Worm (Caenorhabditis elegans) whole organism, late embryonic: ENCODE results near the gene sek-6.

Experiments
- C08G9.2 ChIP-seq: sonication (generic microtip); optimal IDR thresholded peaks from 2 replicates; lab custom pipeline; 2016; ENCODE audit warnings: mild to moderate bottlenecking, missing genetic modification characterization, moderate library complexity, missing compliant biosample characterization
- F13H6.1 ChIP-seq: sonication (generic microtip); optimal IDR thresholded peaks from 2 replicates; lab custom pipeline; 2016; ENCODE audit warnings: missing genetic modification characterization, missing compliant biosample characterization
- K02D7.2 ChIP-seq: sonication (generic microtip); optimal IDR thresholded peaks from 2 replicates; lab custom pipeline; 2017; ENCODE audit warnings: mild to moderate bottlenecking, missing genetic modification characterization, missing compliant biosample characterization
- K09A11.1 ChIP-seq: sonication (generic microtip); optimal IDR thresholded peaks from 2 replicates; lab custom pipeline; 2017; ENCODE audit warnings: antibody characterized with exemption, mild to moderate bottlenecking, missing genetic modification characterization, missing compliant biosample characterization; ENCODE audit not compliant: insufficient read depth
- Y22D7AL.16 ChIP-seq: sonication (generic microtip); optimal IDR thresholded peaks from 2 replicates; lab custom pipeline; 2016; ENCODE audit warnings: missing genetic modification characterization, missing compliant biosample characterization
- ama-1 ChIP-seq: fragments of 150-350 bp; optimal IDR thresholded peaks from 2 replicates; lab custom pipeline; 2014
- ceh-14 ChIP-seq: sonication (generic microtip); optimal IDR thresholded peaks from 2 replicates; lab custom pipeline; 2016; ENCODE audit warnings: missing genotype, missing genetic modification characterization, missing compliant biosample characterization
- ceh-18 ChIP-seq: sonication (generic microtip); optimal IDR thresholded peaks from 2 replicates; lab custom pipeline; 2016; ENCODE audit warnings: missing genetic modification characterization, missing compliant biosample characterization
- ceh-19 ChIP-seq: fragments of 200-800 bp; sonication (Bioruptor generic); optimal IDR thresholded peaks from 2 replicates; lab custom pipeline; 2018; ENCODE audit warnings: mild to moderate bottlenecking, missing genetic modification characterization, missing compliant biosample characterization
- ceh-22 ChIP-seq: sonication (generic microtip); optimal IDR thresholded peaks from 2 replicates; lab custom pipeline; 2017; ENCODE audit warnings: missing biosample characterization, missing genetic modification characterization
- ceh-31 ChIP-seq: sonication (generic microtip); optimal IDR thresholded peaks from 2 replicates; lab custom pipeline; 2016; ENCODE audit warnings: missing genetic modification characterization, missing compliant biosample characterization
- ceh-34 ChIP-seq: sonication (generic microtip); optimal IDR thresholded peaks from 2 replicates; lab custom pipeline; 2016; ENCODE audit warnings: mild to moderate bottlenecking, missing genetic modification characterization, missing compliant biosample characterization
- ceh-45 ChIP-seq: fragments of 200-800 bp; sonication (Bioruptor generic); IDR thresholded peaks from 2 replicates; pipeline ENCODE4 v1.3.6; 2022; ENCODE audit warnings: missing genetic modification reagents, missing genetic modification characterization, missing compliant biosample characterization
- ceh-48 ChIP-seq: sonication (generic microtip); optimal IDR thresholded peaks from 2 replicates; lab custom pipeline; 2016; ENCODE audit warnings: missing genetic modification characterization, inconsistent platforms, missing compliant biosample characterization
- ceh-6 ChIP-seq: fragments of 200-800 bp; sonication (Bioruptor generic); optimal IDR thresholded peaks from 2 replicates; lab custom pipeline; 2018; ENCODE audit warnings: mild to moderate bottlenecking, missing genetic modification characterization, missing compliant biosample characterization
- ceh-9 ChIP-seq: sonication (generic microtip); optimal IDR thresholded peaks from 2 replicates; lab custom pipeline; 2016; ENCODE audit warnings: mild to moderate bottlenecking, missing genetic modification characterization, inconsistent platforms, missing compliant biosample characterization
- dmd-4 ChIP-seq: sonication (generic microtip); optimal IDR thresholded peaks from 2 replicates; lab custom pipeline; 2016; ENCODE audit warnings: borderline replicate concordance, missing genetic modification characterization, missing compliant biosample characterization
- dve-1 ChIP-seq: sonication (generic microtip); optimal IDR thresholded peaks from 2 replicates; lab custom pipeline; 2017; ENCODE audit warnings: antibody characterized with exemption, mild to moderate bottlenecking, missing genetic modification characterization, missing compliant biosample characterization
- elt-2 ChIP-seq: sonication (generic microtip); optimal IDR thresholded peaks from 2 replicates; lab custom pipeline; 2016; ENCODE audit warnings: missing genetic modification reagents, missing genetic modification characterization, missing compliant biosample characterization
- ets-4 ChIP-seq: sonication (generic microtip); optimal IDR thresholded peaks from 2 replicates; lab custom pipeline; 2016; ENCODE audit warnings: missing genetic modification characterization, missing compliant biosample characterization
- fax-1 ChIP-seq: sonication (generic microtip); optimal IDR thresholded peaks from 2 replicates; lab custom pipeline; 2016; ENCODE audit warnings: missing genotype, missing genetic modification characterization, missing compliant biosample characterization
- fkh-10 ChIP-seq: fragments of 150-350 bp; optimal IDR thresholded peaks from 2 replicates; lab custom pipeline; 2014; ENCODE audit warnings: missing biosample characterization, missing genetic modification reagents, missing genetic modification characterization
- fkh-6 ChIP-seq: sonication (generic microtip); optimal IDR thresholded peaks from 2 replicates; lab custom pipeline; 2016; ENCODE audit warnings: missing genetic modification characterization, missing compliant biosample characterization
- hlh-13 ChIP-seq: fragments of 200-800 bp; sonication (Bioruptor generic); optimal IDR thresholded peaks from 2 replicates; lab custom pipeline; 2018; ENCODE audit warnings: mild to moderate bottlenecking, missing genetic modification characterization, missing compliant biosample characterization
- hlh-15 ChIP-seq: sonication (generic microtip); optimal IDR thresholded peaks from 2 replicates; lab custom pipeline; 2016; ENCODE audit warnings: missing genetic modification characterization, missing compliant biosample characterization
- hlh-30 ChIP-seq: sonication (generic microtip); optimal IDR thresholded peaks from 2 replicates; lab custom pipeline; 2017; ENCODE audit warnings: antibody characterized with exemption, missing genetic modification characterization, missing compliant biosample characterization; ENCODE audit not compliant: insufficient read depth
- hlh-6 ChIP-seq: sonication (generic microtip); optimal IDR thresholded peaks from 2 replicates; lab custom pipeline; 2016; ENCODE audit warnings: missing genotype, missing genetic modification characterization, missing compliant biosample characterization
- hlh-8 ChIP-seq: sonication (generic microtip); optimal IDR thresholded peaks from 2 replicates; lab custom pipeline; 2016; ENCODE audit warnings: missing genotype, missing genetic modification characterization, missing compliant biosample characterization
- madf-2 ChIP-seq: sonication (generic microtip); optimal IDR thresholded peaks from 2 replicates; lab custom pipeline; 2017; ENCODE audit warnings: missing genetic modification characterization, missing compliant biosample characterization
- mec-3 ChIP-seq: sonication (generic microtip); optimal IDR thresholded peaks from 2 replicates; lab custom pipeline; 2016; ENCODE audit warnings: borderline replicate concordance, missing genetic modification characterization, missing compliant biosample characterization
- nhr-11 ChIP-seq: fragments of 150-350 bp; optimal IDR thresholded peaks from 2 replicates; lab custom pipeline; 2014; ENCODE audit warnings: missing biosample characterization, missing genetic modification characterization
- nhr-232 ChIP-seq: sonication (generic microtip); optimal IDR thresholded peaks from 2 replicates; lab custom pipeline; 2016; ENCODE audit warnings: missing genetic modification characterization, missing compliant biosample characterization
- npax-4 ChIP-seq: sonication (generic microtip); optimal IDR thresholded peaks from 2 replicates; lab custom pipeline; 2016; ENCODE audit warnings: missing genetic modification characterization, missing compliant biosample characterization
- odd-2 ChIP-seq: sonication (generic microtip); optimal IDR thresholded peaks from 2 replicates; lab custom pipeline; 2017; ENCODE audit warnings: antibody characterized with exemption, mild to moderate bottlenecking, missing genetic modification characterization, missing compliant biosample characterization
- pat-9 ChIP-seq: fragments of 200-800 bp; sonication (Bioruptor generic); optimal IDR thresholded peaks from 2 replicates; lab custom pipeline; 2018; ENCODE audit warnings: mild to moderate bottlenecking, missing genetic modification characterization, moderate library complexity, missing compliant biosample characterization
- pax-1 ChIP-seq: fragments of 150-350 bp; optimal IDR thresholded peaks from 2 replicates; lab custom pipeline; 2014; ENCODE audit warnings: missing biosample characterization, missing genetic modification characterization
- pha-2 ChIP-seq: sonication (generic microtip); optimal IDR thresholded peaks from 2 replicates; lab custom pipeline; 2017; ENCODE audit warnings: mild to moderate bottlenecking, missing genetic modification characterization, missing compliant biosample characterization
- pha-4 ChIP-seq: fragments of 150-350 bp; optimal IDR thresholded peaks from 2 replicates; lab custom pipeline; 2018; ENCODE audit warnings: missing biosample characterization, missing genetic modification reagents, missing genetic modification characterization
- pqm-1 ChIP-seq: sonication (generic microtip); optimal IDR thresholded peaks from 2 replicates; lab custom pipeline; 2016; ENCODE audit warnings: missing genetic modification characterization, missing compliant biosample characterization
- pros-1 ChIP-seq: fragments of 150-350 bp; optimal IDR thresholded peaks from 2 replicates; lab custom pipeline; 2014; ENCODE audit warnings: missing biosample characterization, missing genetic modification reagents, missing genetic modification characterization
- ref-2 ChIP-seq: sonication (generic microtip); optimal IDR thresholded peaks from 2 replicates; lab custom pipeline; 2016; ENCODE audit warnings: missing genetic modification characterization, missing compliant biosample characterization
- sdc-2 ChIP-seq: sonication (generic microtip); optimal IDR thresholded peaks from 2 replicates; lab custom pipeline; 2016; ENCODE audit warnings: missing genotype, missing genetic modification characterization, missing compliant biosample characterization
- sox-2 ChIP-seq: fragments of 200-800 bp; sonication (Bioruptor generic); IDR thresholded peaks from 2 replicates; pipeline ENCODE4 v1.3.6; 2022; ENCODE audit warnings: missing genetic modification reagents, missing genetic modification characterization, missing compliant biosample characterization
- sox-4 ChIP-seq: sonication (generic microtip); optimal IDR thresholded peaks from 2 replicates; lab custom pipeline; 2017; ENCODE audit warnings: mild to moderate bottlenecking, missing genetic modification characterization, inconsistent platforms, missing compliant biosample characterization
- tbx-7 ChIP-seq: sonication (generic microtip); optimal IDR thresholded peaks from 2 replicates; lab custom pipeline; 2016; ENCODE audit warnings: missing genotype, missing genetic modification characterization, missing compliant biosample characterization
- ttx-3 ChIP-seq: sonication (generic microtip); optimal IDR thresholded peaks from 2 replicates; lab custom pipeline; 2016; ENCODE audit warnings: missing genetic modification reagents, missing genetic modification characterization, missing compliant biosample characterization
- unc-42 ChIP-seq: sonication (generic microtip); optimal IDR thresholded peaks from 2 replicates; lab custom pipeline; 2016; ENCODE audit warnings: missing genotype, missing genetic modification characterization, missing compliant biosample characterization
- unc-55 ChIP-seq: sonication (generic microtip); optimal IDR thresholded peaks from 2 replicates; lab custom pipeline; 2017; ENCODE audit warnings: missing biosample characterization, missing genetic modification reagents, missing genetic modification characterization

sek-6 gene

ce11 chrX:9999192-9999591 lies 31.8 kb upstream of the sek-6 start, which contains the start of gene grk-1:
Gene grk-1 (minus strand): TSS chrX:9999208.
- TF ChIP-seq pax-1 (tag; lab: Kevin White, UChicago) = no peak
- peak; percentile 3 for TF ChIP-seq dmd-4 (tag; lab: Kevin White, UChicago)
- TF ChIP-seq ceh-31 (tag; lab: Kevin White, UChicago) = peak; percentile 50
- TF ChIP-seq pha-4 (tag; lab: Kevin White, UChicago) = no peak
- no peak for TF ChIP-seq F13H6.1 (tag; lab: Kevin White, UChicago)
- no peak for TF ChIP-seq sox-4 (tag; lab: Kevin White, UChicago)
- TF ChIP-seq ceh-48 (tag; lab: Kevin White, UChicago) = no peak
- TF ChIP-seq pros-1 = no peak
- TF ChIP-seq K02D7.2 (tag; lab: Kevin White, UChicago) = no peak
- TF ChIP-seq pqm-1 (tag; lab: Kevin White, UChicago) = no peak
- peak; percentile 13 for TF ChIP-seq ceh-18 (tag; lab: Kevin White, UChicago)
- no peak for TF ChIP-seq ceh-19
- TF ChIP-seq npax-4 (tag; lab: Kevin White, UChicago) = no peak
- TF ChIP-seq C08G9.2 (tag; lab: Kevin White, UChicago) = no peak
- no peak for TF ChIP-seq sox-2 (GFP tag; lab: Robert Waterston, UW)
- peak; percentile 5 for TF ChIP-seq ref-2 (tag; lab: Kevin White, UChicago)
- no peak for TF ChIP-seq hlh-15 (tag; lab: Kevin White, UChicago)
- peak; percentile 28 for TF ChIP-seq ceh-14
- TF ChIP-seq ama-1 (lab: Kevin White, UChicago) = no peak
- no peak for TF ChIP-seq nhr-232
- no peak for TF ChIP-seq hlh-13 (GFP tag; lab: Kevin White, UChicago)
- peak; percentile 12 for TF ChIP-seq unc-42
- no peak for TF ChIP-seq fkh-6
- no peak for TF ChIP-seq nhr-11
- TF ChIP-seq ttx-3 (tag; lab: Kevin White, UChicago) = no peak
- no peak for TF ChIP-seq hlh-30 (tag; lab: Kevin White, UChicago)
- no peak for TF ChIP-seq hlh-6
- peak; percentile 16 for TF ChIP-seq sdc-2 (tag; lab: Kevin White, UChicago)
- TF ChIP-seq K09A11.1 (tag; lab: Kevin White, UChicago) = no peak
- no peak for TF ChIP-seq odd-2
- TF ChIP-seq, all 69 proteins: peak for 7

- no peak for TF ChIP-seq ama-1 (lab: Kevin White, UChicago)
- peak; percentile 1 for TF ChIP-seq pax-1 (tag; lab: Kevin White, UChicago)
- no peak for TF ChIP-seq ets-4 (tag; lab: Kevin White, UChicago)
- no peak for TF ChIP-seq mec-3 (tag; lab: Kevin White, UChicago)
- TF ChIP-seq ceh-9 = no peak
- TF ChIP-seq sox-2 (GFP tag; lab: Robert Waterston, UW) = no peak
- TF ChIP-seq elt-2 (tag; lab: Kevin White, UChicago) = peak; percentile 71
- no peak for TF ChIP-seq C08G9.2 (tag; lab: Kevin White, UChicago)
- no peak for TF ChIP-seq ceh-45
- TF ChIP-seq npax-4 (tag; lab: Kevin White, UChicago) = no peak
- TF ChIP-seq ceh-14 = no peak
- TF ChIP-seq hlh-15 (tag; lab: Kevin White, UChicago) = no peak
- TF ChIP-seq pat-9 (tag; lab: Kevin White, UChicago) = peak; percentile 11
- TF ChIP-seq ceh-19 = no peak
- TF ChIP-seq hlh-13 (GFP tag; lab: Kevin White, UChicago) = no peak
- no peak for TF ChIP-seq Y22D7AL.16 (tag; lab: Kevin White, UChicago)
- peak; percentile 72 for TF ChIP-seq ceh-34
- peak; percentile 26 for TF ChIP-seq hlh-8 (tag; lab: Kevin White, UChicago)
- peak; percentile 63 for TF ChIP-seq unc-55 (GFP tag; lab: Kevin White, UChicago)
- TF ChIP-seq pros-1 = peak; percentile 51
- no peak for TF ChIP-seq pqm-1 (tag; lab: Kevin White, UChicago)
- no peak for TF ChIP-seq hlh-6
- no peak for TF ChIP-seq nhr-232
- no peak for TF ChIP-seq fkh-10 (GFP tag; lab: Kevin White, UChicago)
- TF ChIP-seq unc-42 = peak; percentile 19
- no peak for TF ChIP-seq fax-1 (tag; lab: Kevin White, UChicago)
- no peak for TF ChIP-seq odd-2
- peak; percentile 26 for TF ChIP-seq ceh-6 (GFP tag; lab: Kevin White, UChicago)
- no peak for TF ChIP-seq ceh-22
- no peak for TF ChIP-seq tbx-7 (tag; lab: Kevin White, UChicago)
- TF ChIP-seq madf-2 (tag; lab: Kevin White, UChicago) = peak; percentile 100
- TF ChIP-seq dve-1 (tag; lab: Kevin White, UChicago) = no peak
- TF ChIP-seq K02D7.2 (tag; lab: Kevin White, UChicago) = no peak
- TF ChIP-seq pha-2 (tag; lab: Kevin White, UChicago) = no peak
- no peak for TF ChIP-seq ceh-18 (tag; lab: Kevin White, UChicago)
- no peak for TF ChIP-seq nhr-11
These were observed 31.2 kb upstream of the sek-6 start for ce11 chrX:9999599-10000201.
